Fruit fly (Drosophila melanogaster) whole organism, embryonic: ENCODE measurements around the gene Rpt5.
A peak's percentile ranks its signal among the peaks of the same experiment; 100 is the strongest.

Experiments
- Abd-B ChIP-seq: fragments of 200-800 bp; sonication (Bioruptor generic); optimal IDR thresholded peaks from 2 replicates; lab custom pipeline; 2018; ENCODE audit warnings: missing biosample characterization, mild to moderate bottlenecking, missing genetic modification characterization, moderate library complexity
- Adf1 ChIP-seq: fragments of 200-800 bp; sonication (Bioruptor generic); IDR thresholded peaks from 2 replicates; pipeline ENCODE4 v1.3.6; 2022; ENCODE audit warnings: missing biosample characterization, missing genetic modification characterization
- Aef1 ChIP-seq: fragments of 200-800 bp; sonication (Bioruptor generic); IDR thresholded peaks from 3 replicates; pipeline ENCODE4 v1.3.6; 2022; ENCODE audit warnings: missing biosample characterization, missing genetic modification characterization
- Atf6 ChIP-seq: fragments of 200-800 bp; sonication (Bioruptor generic); IDR thresholded peaks from 2 replicates; pipeline ENCODE4 v1.3.6; 2022; ENCODE audit warnings: missing biosample characterization, missing genetic modification characterization
- CG10209 ChIP-seq: fragments of 200-800 bp; sonication (Bioruptor generic); optimal IDR thresholded peaks from 3 replicates; lab custom pipeline; 2017; ENCODE audit warnings: missing biosample characterization, mild to moderate bottlenecking, missing genetic modification characterization, missing genetic modification reagents
- CG10959 ChIP-seq: fragments of 200-800 bp; sonication (Bioruptor generic); IDR thresholded peaks from 2 replicates; pipeline ENCODE4 v1.3.6; 2022; ENCODE audit warnings: missing biosample characterization, missing genetic modification characterization
- CG12219 ChIP-seq: fragments of 200-800 bp; sonication (Bioruptor generic); optimal IDR thresholded peaks from 3 replicates; lab custom pipeline; 2018; ENCODE audit warnings: missing biosample characterization, mild to moderate bottlenecking, missing genetic modification characterization
- CG13287 ChIP-seq: fragments of 200-800 bp; sonication (Bioruptor generic); IDR thresholded peaks from 2 replicates; pipeline ENCODE4 v1.3.6; 2022; ENCODE audit warnings: missing biosample characterization, missing genetic modification characterization; ENCODE audit not compliant: partially characterized antibody
- CG16813 ChIP-seq: fragments of 200-800 bp; sonication (Bioruptor generic); IDR thresholded peaks from 3 replicates; pipeline ENCODE4 v1.3.6; 2022; ENCODE audit warnings: missing biosample characterization, missing genetic modification characterization; ENCODE audit not compliant: partially characterized antibody
- CG17361 ChIP-seq: fragments of 200-800 bp; sonication (Bioruptor generic); IDR thresholded peaks from 3 replicates; pipeline ENCODE4 v1.3.6; 2022; ENCODE audit warnings: missing biosample characterization, missing genetic modification characterization
- CG17912 ChIP-seq: fragments of 200-800 bp; sonication (Bioruptor generic); optimal IDR thresholded peaks from 2 replicates; lab custom pipeline; 2018; ENCODE audit warnings: missing biosample characterization, mild to moderate bottlenecking, missing genetic modification characterization
- CG18476 ChIP-seq: fragments of 200-800 bp; sonication (Bioruptor generic); optimal IDR thresholded peaks from 2 replicates; lab custom pipeline; 2016; ENCODE audit warnings: missing biosample characterization, mild to moderate bottlenecking, missing genetic modification characterization
- CG2129 ChIP-seq: fragments of 200-800 bp; sonication (Bioruptor generic); IDR thresholded peaks from 2 replicates; pipeline ENCODE4 v1.3.6; 2022; ENCODE audit warnings: missing biosample characterization, missing genetic modification characterization; ENCODE audit not compliant: partially characterized antibody
- CG2202 ChIP-seq: fragments of 200-800 bp; sonication (Bioruptor generic); optimal IDR thresholded peaks from 2 replicates; lab custom pipeline; 2018; ENCODE audit warnings: missing biosample characterization, mild to moderate bottlenecking, missing genetic modification characterization
- CG31224 ChIP-seq: fragments of 200-800 bp; sonication (Bioruptor generic); IDR thresholded peaks from 2 replicates; pipeline ENCODE4 v1.3.6; 2022; ENCODE audit warnings: missing biosample characterization, missing genetic modification characterization
- CG34376 ChIP-seq: fragments of 200-800 bp; sonication (Bioruptor generic); optimal IDR thresholded peaks from 2 replicates; lab custom pipeline; 2018; ENCODE audit warnings: missing biosample characterization, mild to moderate bottlenecking, missing genetic modification characterization
- CG43689 ChIP-seq: fragments of 200-800 bp; sonication (Bioruptor generic); IDR thresholded peaks from 2 replicates; pipeline ENCODE4 v1.3.6; 2022; ENCODE audit warnings: missing biosample characterization, missing genetic modification characterization
- CG4617 ChIP-seq: fragments of 200-800 bp; sonication (Bioruptor generic); optimal IDR thresholded peaks from 3 replicates; lab custom pipeline; 2016; ENCODE audit warnings: missing biosample characterization, missing genetic modification characterization, borderline replicate concordance
- CG6791 ChIP-seq: fragments of 200-800 bp; sonication (Bioruptor generic); IDR thresholded peaks from 3 replicates; pipeline ENCODE4 v1.3.6; 2022; ENCODE audit warnings: missing biosample characterization, missing genetic modification characterization; ENCODE audit not compliant: partially characterized antibody
- CG6813 ChIP-seq: fragments of 200-800 bp; sonication (Bioruptor generic); optimal IDR thresholded peaks from 2 replicates; lab custom pipeline; 2017; ENCODE audit warnings: missing biosample characterization, missing genetic modification characterization, mild to moderate bottlenecking, moderate library complexity, missing genetic modification reagents
- CG7928 ChIP-seq: fragments of 200-800 bp; sonication (Bioruptor generic); optimal IDR thresholded peaks from 2 replicates; lab custom pipeline; 2017; ENCODE audit warnings: missing biosample characterization, mild to moderate bottlenecking, missing genetic modification characterization
- CG8359 ChIP-seq: fragments of 200-800 bp; sonication (Bioruptor generic); optimal IDR thresholded peaks from 2 replicates; lab custom pipeline; 2017; ENCODE audit warnings: missing biosample characterization, mild to moderate bottlenecking, missing genetic modification characterization, borderline replicate concordance
- CG9437 ChIP-seq: fragments of 200-800 bp; sonication (Bioruptor generic); optimal IDR thresholded peaks from 2 replicates; lab custom pipeline; 2018; ENCODE audit warnings: missing biosample characterization, mild to moderate bottlenecking, missing genetic modification characterization
- Camta ChIP-seq: fragments of 200-800 bp; sonication (Bioruptor generic); optimal IDR thresholded peaks from 2 replicates; lab custom pipeline; 2016; ENCODE audit warnings: missing biosample characterization, missing genetic modification characterization
- D ChIP-seq, 2 experiments: fragments of 200-800 bp in 1 of 2; fragments of >200 bp in 1 of 2; sonication (Bioruptor generic) in 1 of 2; optimal IDR thresholded peaks; 2 replicates in 1 of 2; 3 replicates in 1 of 2; lab custom pipeline; 2017; ENCODE audit warnings: mild to moderate bottlenecking in 1 of 2, missing biosample characterization in 1 of 2, missing genetic modification characterization in 1 of 2, missing genetic modification reagents in 1 of 2
- Dek ChIP-seq: fragments of 200-800 bp; sonication (Bioruptor generic); optimal IDR thresholded peaks from 3 replicates; lab custom pipeline; 2019; ENCODE audit warnings: missing biosample characterization, mild to moderate bottlenecking, missing genetic modification characterization, moderate library complexity
- Dip2 ChIP-seq: fragments of 200-800 bp; sonication (Bioruptor generic); IDR thresholded peaks from 2 replicates; pipeline ENCODE4 v1.3.6; 2022; ENCODE audit warnings: missing biosample characterization, missing genetic modification characterization
- Gug ChIP-seq: fragments of 200-800 bp; sonication (Bioruptor generic); IDR thresholded peaks from 4 replicates; pipeline ENCODE4 v1.3.6; 2022; ENCODE audit warnings: missing biosample characterization, missing genetic modification characterization
- Hr39 ChIP-seq: fragments of >200 bp; optimal IDR thresholded peaks from 2 replicates; lab custom pipeline; 2017
- Mes4 ChIP-seq: fragments of 200-800 bp; sonication (Bioruptor generic); optimal IDR thresholded peaks from 2 replicates; lab custom pipeline; 2016; ENCODE audit warnings: missing biosample characterization, missing genetic modification characterization
- Nf-YB ChIP-seq: fragments of 200-800 bp; sonication (Bioruptor generic); optimal IDR thresholded peaks from 3 replicates; lab custom pipeline; 2019; ENCODE audit warnings: missing biosample characterization, mild to moderate bottlenecking, missing genetic modification characterization, moderate library complexity
- Opbp ChIP-seq: fragments of 200-800 bp; sonication (Bioruptor generic); IDR thresholded peaks from 3 replicates; pipeline ENCODE4 v1.3.6; 2022; ENCODE audit warnings: missing biosample characterization, missing genetic modification characterization; ENCODE audit not compliant: partially characterized antibody
- Ravus ChIP-seq: fragments of 200-800 bp; sonication (Bioruptor generic); IDR thresholded peaks from 2 replicates; pipeline ENCODE4 v1.3.6; 2022; ENCODE audit warnings: missing biosample characterization, missing genetic modification characterization
- abd-A ChIP-seq: fragments of 200-800 bp; sonication (Bioruptor generic); optimal IDR thresholded peaks from 3 replicates; lab custom pipeline; 2019; ENCODE audit warnings: missing biosample characterization, mild to moderate bottlenecking, missing genetic modification characterization, moderate library complexity
- ase ChIP-seq: fragments of 200-800 bp; sonication (Bioruptor generic); IDR thresholded peaks from 3 replicates; pipeline ENCODE4 v1.3.6; 2022; ENCODE audit warnings: missing biosample characterization, missing genetic modification characterization
- chn ChIP-seq: fragments of 200-800 bp; sonication (Bioruptor generic); optimal IDR thresholded peaks from 2 replicates; lab custom pipeline; 2016; ENCODE audit warnings: missing biosample characterization, missing genetic modification characterization
- dimm ChIP-seq: fragments of 200-800 bp; sonication (Bioruptor generic); IDR thresholded peaks from 2 replicates; pipeline ENCODE4 v1.3.6; 2022; ENCODE audit warnings: missing biosample characterization, missing genetic modification characterization
- eve ChIP-seq, 2 experiments: fragments of >200 bp; optimal IDR thresholded peaks; 2 replicates each; lab custom pipeline; 2017; ENCODE audit warnings: missing biosample characterization in 2 of 2, missing genetic modification characterization in 2 of 2
- ftz-f1 ChIP-seq: fragments of 200-800 bp; sonication (Bioruptor generic); optimal IDR thresholded peaks from 2 replicates; lab custom pipeline; 2016; ENCODE audit warnings: missing biosample characterization, missing genetic modification characterization
- gem ChIP-seq: fragments of 200-800 bp; sonication (Bioruptor generic); optimal IDR thresholded peaks from 2 replicates; lab custom pipeline; 2019; ENCODE audit warnings: missing biosample characterization, mild to moderate bottlenecking, missing genetic modification characterization, moderate library complexity
- grau ChIP-seq: fragments of 200-800 bp; optimal IDR thresholded peaks from 3 replicates; lab custom pipeline; 2019; ENCODE audit warnings: missing biosample characterization, mild to moderate bottlenecking, missing genetic modification characterization, moderate library complexity
- jing ChIP-seq: fragments of 200-800 bp; sonication (Bioruptor generic); optimal IDR thresholded peaks from 2 replicates; lab custom pipeline; 2018; ENCODE audit warnings: missing biosample characterization, mild to moderate bottlenecking, missing genetic modification characterization
- nmo ChIP-seq: fragments of 200-800 bp; sonication (Bioruptor generic); optimal IDR thresholded peaks from 2 replicates; lab custom pipeline; 2018; ENCODE audit warnings: missing biosample characterization, mild to moderate bottlenecking, missing genetic modification characterization, moderate library complexity
- pb ChIP-seq: fragments of 200-800 bp; sonication (Bioruptor generic); optimal IDR thresholded peaks from 3 replicates; lab custom pipeline; 2016; ENCODE audit warnings: missing biosample characterization, missing genetic modification characterization
- peb ChIP-seq: fragments of 200-800 bp; sonication (Bioruptor generic); IDR thresholded peaks from 2 replicates; pipeline ENCODE4 v1.3.6; 2022; ENCODE audit warnings: missing biosample characterization, missing genetic modification characterization
- pnt ChIP-seq: fragments of 200-800 bp; sonication (Bioruptor generic); optimal IDR thresholded peaks from 3 replicates; lab custom pipeline; 2016; ENCODE audit warnings: missing biosample characterization, missing genetic modification characterization
- pum ChIP-seq: fragments of 200-800 bp; sonication (Bioruptor generic); optimal IDR thresholded peaks from 2 replicates; lab custom pipeline; 2016; ENCODE audit warnings: missing biosample characterization, missing genetic modification characterization
- sna ChIP-seq: fragments of 200-800 bp; sonication (Bioruptor generic); IDR thresholded peaks from 2 replicates; pipeline ENCODE4 v1.3.6; 2022; ENCODE audit warnings: missing biosample characterization, missing genetic modification characterization; ENCODE audit not compliant: partially characterized antibody
- sqz ChIP-seq: fragments of 200-800 bp; sonication (Bioruptor generic); optimal IDR thresholded peaks from 3 replicates; lab custom pipeline; 2018; ENCODE audit warnings: missing biosample characterization, mild to moderate bottlenecking, missing genetic modification characterization
- sr ChIP-seq: fragments of 200-800 bp; sonication (Bioruptor generic); IDR thresholded peaks from 3 replicates; pipeline ENCODE4 v1.3.6; 2022; ENCODE audit warnings: missing biosample characterization, missing genetic modification characterization

The Rpt5 gene

dm6 chr3R:23713901-23714300 lies 38.8 kb upstream of the Rpt5 start (continued):
- TF ChIP-seq CG18476 (GFP tag; lab: Kevin White, UChicago): peak; percentile 34
- TF ChIP-seq jing (GFP tag; lab: Kevin White, UChicago): peak; percentile 29
- TF ChIP-seq CG6791: no peak
- TF ChIP-seq sr: no peak
- peak; percentile 60 for TF ChIP-seq Camta (GFP tag; lab: Kevin White, UChicago)
- no peak for TF ChIP-seq CG2129
- 0 out of 2 replicates have a peak, but pooled peaks have one; percentile 12 for TF ChIP-seq dimm (GFP tag; lab: Robert Waterston, UW)
- TF ChIP-seq CG34376 (GFP tag; lab: Kevin White, UChicago): no peak
- TF ChIP-seq ase (GFP tag; lab: Robert Waterston, UW): 0 out of 3 replicates have a peak, but pooled peaks have one; percentile 46
- no peak for TF ChIP-seq Ravus (GFP tag; lab: Robert Waterston, UW)
- no peak for TF ChIP-seq CG16813 (GFP tag; lab: Robert Waterston, UW)
- TF ChIP-seq CG10209 (GFP tag; lab: Kevin White, UChicago): peak; percentile 57
- TF ChIP-seq peb (GFP tag; lab: Robert Waterston, UW): no peak
- TF ChIP-seq CG10959 (GFP tag; lab: Robert Waterston, UW): peak; percentile 13; the same call in 1 of the 2 replicates
- TF ChIP-seq Hr39 (lab: Kevin White, UChicago): no peak
- TF ChIP-seq pb (GFP tag; lab: Kevin White, UChicago): peak; percentile 11
- peak; percentile 35 for TF ChIP-seq Dek
- TF ChIP-seq CG12219 (GFP tag; lab: Kevin White, UChicago): peak; percentile 57
- TF ChIP-seq CG31224: no peak
- TF ChIP-seq sqz: peak; percentile 41
- 0 out of 3 replicates have a peak, but pooled peaks have one; percentile 32 for TF ChIP-seq CG17361 (GFP tag; lab: Robert Waterston, UW)
- TF ChIP-seq grau (tag; lab: Kevin White, UChicago): peak; percentile 68
- TF ChIP-seq pum (GFP tag; lab: Kevin White, UChicago): peak; percentile 65
- peak; percentile 53; the same call in 1 of the 2 replicates for TF ChIP-seq Atf6
- peak; percentile 43 for TF ChIP-seq Mes4 (GFP tag; lab: Kevin White, UChicago)
- TF ChIP-seq CG17912 (GFP tag; lab: Kevin White, UChicago): no peak
- no peak for TF ChIP-seq CG4617 (GFP tag; lab: Kevin White, UChicago)
- peak; percentile 34 for TF ChIP-seq pnt (GFP tag; lab: Kevin White, UChicago)
- TF ChIP-seq nmo (GFP tag; lab: Kevin White, UChicago): peak; percentile 78
- no peak for TF ChIP-seq ftz-f1 (GFP tag; lab: Kevin White, UChicago)
- TF ChIP-seq CG6813: peak; percentile 16
- peak; percentile 84 for TF ChIP-seq gem (tag; lab: Kevin White, UChicago)
- TF ChIP-seq CG7928: no peak
- peak in 1 of 2 experiments; percentile 64 for TF ChIP-seq eve (GFP tag; optimal IDR thresholded peaks at IDR 0.05; lab: Kevin White, UChicago)
- TF ChIP-seq CG43689 (GFP tag; lab: Robert Waterston, UW): peak; percentile 27; the same call in 1 of the 2 replicates
- peak; percentile 29 for TF ChIP-seq CG2202 (tag; lab: Kevin White, UChicago)
- TF ChIP-seq Adf1 (GFP tag; lab: Robert Waterston, UW): no peak
- no peak for TF ChIP-seq CG8359 (GFP tag; lab: Kevin White, UChicago)
- TF ChIP-seq Abd-B: peak; percentile 70
- TF ChIP-seq CG9437: peak; percentile 22
- TF ChIP-seq Opbp: no peak
- no peak for TF ChIP-seq CG13287
- TF ChIP-seq Gug: peak; percentile 34; the same call in 1 of the 4 replicates
- TF ChIP-seq sna (GFP tag; lab: Robert Waterston, UW): no peak
- no peak for TF ChIP-seq Dip2 (GFP tag; lab: Robert Waterston, UW)
- TF ChIP-seq abd-A (tag; lab: Kevin White, UChicago): no peak
- 0 out of 3 replicates have a peak, but pooled peaks have one; percentile 19 for TF ChIP-seq Aef1 (GFP tag; lab: Robert Waterston, UW)
- TF ChIP-seq D (optimal IDR thresholded peaks at IDR 0.05; lab: Kevin White, UChicago): no peak
- peak; percentile 69 for TF ChIP-seq D (GFP tag; optimal IDR thresholded peaks at IDR 0.05; lab: Kevin White, UChicago)
- no peak for TF ChIP-seq Nf-YB (GFP tag; lab: Kevin White, UChicago)
- peak; percentile 56 for TF ChIP-seq chn (GFP tag; lab: Kevin White, UChicago)
